Fruit fly (Drosophila melanogaster): Measurements from ENCODE around the gene Dhc64C.

dm6 chr3L:4805174-4805573 lies 20.3 kb downstream of the Dhc64C start, which contains the start of gene CG7509:
- TF ChIP-seq CG34367 (tag; optimal IDR thresholded peaks at IDR 0.05) (no peak), EcR (GFP tag; optimal IDR thresholded peaks at IDR 0.05) (no peak), CG13204 (GFP tag; optimal IDR thresholded peaks at IDR 0.05) (no peak), CG4496 (GFP tag; IDR thresholded peaks at IDR 0.05) (no peak)
